Worm (Caenorhabditis elegans): ENCODE measurements around the gene pho-13.

The pho-13 gene

ce11 chrII:8806921-8807320 is at the start of gene pho-13:
Gene pho-13, minus strand, starts transcription at chrII:8807021.
- no peak for TF ChIP-seq unc-62 (GFP tag; optimal IDR thresholded peaks at IDR 0.05)

ce11 chrII:8856524-8856923 is 49.7 kb upstream of the pho-13 start:
- TF ChIP-seq unc-62 (GFP tag; optimal IDR thresholded peaks at IDR 0.05), result no peak

- TF ChIP-seq unc-62 (GFP tag; optimal IDR thresholded peaks at IDR 0.05), result no peak
Measured at ce11 chrII:8854874-8855273, 48.1 kb upstream of the pho-13 start.

- no peak for TF ChIP-seq unc-62 (GFP tag; optimal IDR thresholded peaks at IDR 0.05)
Measured at ce11 chrII:8853960-8854359, 47.1 kb upstream of the pho-13 start.

- TF ChIP-seq unc-62 (GFP tag; optimal IDR thresholded peaks at IDR 0.05), result no peak
Measured at ce11 chrII:8853238-8853637, 46.4 kb upstream of the pho-13 start.

ce11 chrII:8851996-8852587 is 45.3 kb upstream of the pho-13 start, which contains the start of gene oac-46:
Gene oac-46, minus strand, starts transcription at chrII:8852096.
- TF ChIP-seq unc-62 (GFP tag; optimal IDR thresholded peaks at IDR 0.05), result no peak

- TF ChIP-seq unc-62 (GFP tag; optimal IDR thresholded peaks at IDR 0.05), result no peak
Measured at ce11 chrII:8848984-8849383, 42.2 kb upstream of the pho-13 start.

ce11 chrII:8845932-8846331 is 39.1 kb upstream of the pho-13 start:
- TF ChIP-seq unc-62 (GFP tag; optimal IDR thresholded peaks at IDR 0.05), result no peak

- TF ChIP-seq unc-62 (GFP tag; optimal IDR thresholded peaks at IDR 0.05), result no peak
Measured at ce11 chrII:8845298-8845697, 38.5 kb upstream of the pho-13 start, which contains the start of gene agxt-1. Gene agxt-1, plus strand, starts transcription at chrII:8845598.

- TF ChIP-seq unc-62 (GFP tag; optimal IDR thresholded peaks at IDR 0.05), result no peak
Measured at ce11 chrII:8844465-8845126, 37.8 kb upstream of the pho-13 start, which contains the start of gene F46C5.6. Gene F46C5.6, minus strand, starts transcription at chrII:8844515.

ce11 chrII:8839025-8839424 is 32.2 kb upstream of the pho-13 start, which contains the start of gene F46C5.7:
Gene F46C5.7, plus strand, starts transcription at chrII:8839325.
- no peak for TF ChIP-seq unc-62 (GFP tag; optimal IDR thresholded peaks at IDR 0.05)

ce11 chrII:8835857-8836256 is 29.0 kb upstream of the pho-13 start, which contains the start of gene F46C5.4:
Gene F46C5.4, plus strand, starts transcription at chrII:8836078.
- TF ChIP-seq unc-62 (GFP tag; optimal IDR thresholded peaks at IDR 0.05), result no peak

ce11 chrII:8832941-8833340 is 26.1 kb upstream of the pho-13 start:
- TF ChIP-seq unc-62 (GFP tag; optimal IDR thresholded peaks at IDR 0.05), result no peak

ce11 chrII:8830917-8831316 is 24.1 kb upstream of the pho-13 start:
- TF ChIP-seq unc-62 (GFP tag; optimal IDR thresholded peaks at IDR 0.05), result no peak

- TF ChIP-seq unc-62 (GFP tag; optimal IDR thresholded peaks at IDR 0.05), result no peak
Measured at ce11 chrII:8829189-8829588, 22.4 kb upstream of the pho-13 start, which contains the start of gene F46C5.2. Gene F46C5.2, minus strand, starts transcription at chrII:8829289.

ce11 chrII:8825769-8826168 is 18.9 kb upstream of the pho-13 start, which contains the start of gene nas-25:
Gene nas-25, plus strand, starts transcription at chrII:8826069.
- no peak for TF ChIP-seq unc-62 (GFP tag; optimal IDR thresholded peaks at IDR 0.05)

- no peak for TF ChIP-seq unc-62 (GFP tag; optimal IDR thresholded peaks at IDR 0.05)
Measured at ce11 chrII:8822711-8823110, 15.9 kb upstream of the pho-13 start.

Measured in whole organism, dauer.